Worm (Caenorhabditis elegans) whole organism, L3 larva: ENCODE measurements around the gene zmp-1.

Experiments used
- R02D3.7 ChIP-seq: fragments of 150-350 bp; optimal IDR thresholded peaks from 2 replicates; lab custom pipeline; 2014; ENCODE audit warnings: missing biosample characterization, missing genetic modification characterization
- ZK546.5 ChIP-seq: sonication (generic microtip); optimal IDR thresholded peaks from 2 replicates; lab custom pipeline; 2017; ENCODE audit warnings: missing biosample characterization, missing genetic modification characterization
- aly-2 ChIP-seq: fragments of 150-350 bp; optimal IDR thresholded peaks from 2 replicates; lab custom pipeline; 2014; ENCODE audit warnings: missing biosample characterization, missing genetic modification characterization
- ama-1 ChIP-seq: fragments of 150-350 bp; optimal IDR thresholded peaks from 2 replicates; lab custom pipeline; 2018
- ceh-9 ChIP-seq: sonication (generic microtip); optimal IDR thresholded peaks from 2 replicates; lab custom pipeline; 2018; ENCODE audit warnings: missing biosample characterization, missing genetic modification characterization
- daf-12 ChIP-seq: fragments of 150-350 bp; optimal IDR thresholded peaks from 2 replicates; lab custom pipeline; 2014; ENCODE audit warnings: missing biosample characterization, missing genetic modification reagents, missing genetic modification characterization
- egl-27 ChIP-seq: sonication (generic microtip); optimal IDR thresholded peaks from 4 replicates; lab custom pipeline; 2017; ENCODE audit warnings: missing biosample characterization, missing genetic modification reagents, missing genetic modification characterization
- egl-5 ChIP-seq: fragments of 150-350 bp; optimal IDR thresholded peaks from 2 replicates; lab custom pipeline; 2017; ENCODE audit warnings: missing biosample characterization, missing genetic modification reagents, missing genetic modification characterization, inconsistent platforms
- elt-1 ChIP-seq: fragments of 150-350 bp; optimal IDR thresholded peaks from 2 replicates; lab custom pipeline; 2014; ENCODE audit warnings: missing biosample characterization, missing genetic modification characterization
- eor-1 ChIP-seq, 2 experiments: fragments of 150-350 bp; optimal IDR thresholded peaks; 2 replicates each; lab custom pipeline; 2014 to 2018; ENCODE audit warnings: missing biosample characterization in 2 of 2, missing genetic modification characterization in 2 of 2
- fkh-10 ChIP-seq: sonication (generic microtip); optimal IDR thresholded peaks from 2 replicates; lab custom pipeline; 2017; ENCODE audit warnings: missing biosample characterization, missing genetic modification reagents, missing genetic modification characterization
- fos-1 ChIP-seq: fragments of 150-350 bp; optimal IDR thresholded peaks from 2 replicates; lab custom pipeline; 2014; ENCODE audit warnings: missing biosample characterization, missing genetic modification characterization
- hmg-11 ChIP-seq: sonication (generic microtip); optimal IDR thresholded peaks from 2 replicates; lab custom pipeline; 2016; ENCODE audit warnings: missing genetic modification characterization, missing compliant biosample characterization
- jun-1 ChIP-seq: fragments of 150-350 bp; optimal IDR thresholded peaks from 2 replicates; lab custom pipeline; 2014; ENCODE audit warnings: missing biosample characterization, missing genetic modification reagents, missing genetic modification characterization
- lin-15B ChIP-seq: fragments of 150-350 bp; optimal IDR thresholded peaks from 2 replicates; lab custom pipeline; 2014; ENCODE audit warnings: missing biosample characterization, missing genetic modification characterization
- lin-39 ChIP-seq: fragments of 150-350 bp; optimal IDR thresholded peaks from 2 replicates; lab custom pipeline; 2018; ENCODE audit warnings: missing biosample characterization, missing genetic modification reagents, missing genetic modification characterization
- mml-1 ChIP-seq: fragments of 150-350 bp; sonication (generic microtip); optimal IDR thresholded peaks from 3 replicates; lab custom pipeline; 2014; ENCODE audit warnings: missing biosample characterization, missing genetic modification characterization
- nfya-1 ChIP-seq: sonication (generic microtip); optimal IDR thresholded peaks from 2 replicates; lab custom pipeline; 2017; ENCODE audit warnings: missing genetic modification characterization, mild to moderate bottlenecking, missing compliant biosample characterization, antibody characterized with exemption, moderate library complexity; ENCODE audit not compliant: insufficient read depth
- nhr-12 ChIP-seq: fragments of 150-350 bp; optimal IDR thresholded peaks from 2 replicates; lab custom pipeline; 2014; ENCODE audit warnings: missing biosample characterization, missing genetic modification characterization
- nhr-23 ChIP-seq: fragments of 150-350 bp; optimal IDR thresholded peaks from 2 replicates; lab custom pipeline; 2014; ENCODE audit warnings: missing biosample characterization, missing genetic modification reagents, missing genetic modification characterization
- nhr-237 ChIP-seq: fragments of 150-350 bp; optimal IDR thresholded peaks from 2 replicates; lab custom pipeline; 2014; ENCODE audit warnings: missing biosample characterization, missing genetic modification characterization
- nhr-25 ChIP-seq: sonication (generic microtip); optimal IDR thresholded peaks from 2 replicates; lab custom pipeline; 2017; ENCODE audit warnings: missing biosample characterization, missing genetic modification characterization
- nhr-28 ChIP-seq: fragments of 150-350 bp; optimal IDR thresholded peaks from 2 replicates; lab custom pipeline; 2014; ENCODE audit warnings: missing biosample characterization, missing genetic modification characterization
- nhr-43 ChIP-seq: sonication (generic microtip); optimal IDR thresholded peaks from 2 replicates; lab custom pipeline; 2016; ENCODE audit warnings: mild to moderate bottlenecking, missing genetic modification characterization, missing compliant biosample characterization; ENCODE audit not compliant: poor library complexity, severe bottlenecking
- nhr-67 ChIP-seq: fragments of 150-350 bp; optimal IDR thresholded peaks from 2 replicates; lab custom pipeline; 2014; ENCODE audit warnings: missing biosample characterization, missing genetic modification characterization
- nhr-77 ChIP-seq: fragments of 150-350 bp; optimal IDR thresholded peaks from 2 replicates; lab custom pipeline; 2014; ENCODE audit warnings: missing biosample characterization, missing genetic modification characterization
- pha-4 ChIP-seq: fragments of 150-350 bp; optimal IDR thresholded peaks from 2 replicates; lab custom pipeline; 2014; ENCODE audit warnings: missing biosample characterization, missing genetic modification reagents, missing genetic modification characterization
- pqm-1 ChIP-seq: fragments of 150-350 bp; optimal IDR thresholded peaks from 2 replicates; lab custom pipeline; 2017; ENCODE audit warnings: missing biosample characterization, missing genetic modification characterization, inconsistent platforms
- sea-2 ChIP-seq: fragments of 150-350 bp; sonication (generic microtip); optimal IDR thresholded peaks from 4 replicates; lab custom pipeline; 2014; ENCODE audit warnings: missing biosample characterization, missing genetic modification reagents, missing genetic modification characterization
- snpc-4 ChIP-seq: fragments of 150-350 bp; optimal IDR thresholded peaks from 2 replicates; lab custom pipeline; 2014; ENCODE audit warnings: missing biosample characterization, missing genetic modification characterization
- tbx-2 ChIP-seq: sonication (generic microtip); optimal IDR thresholded peaks from 2 replicates; lab custom pipeline; 2016; ENCODE audit warnings: mild to moderate bottlenecking, missing genetic modification characterization, missing compliant biosample characterization
- unc-39 ChIP-seq: sonication (generic microtip); optimal IDR thresholded peaks from 4 replicates; lab custom pipeline; 2017; ENCODE audit warnings: missing biosample characterization, missing genetic modification characterization
- unc-62 ChIP-seq: fragments of 150-350 bp; sonication (generic microtip); optimal IDR thresholded peaks from 4 replicates; lab custom pipeline; 2014; ENCODE audit warnings: missing biosample characterization, missing genetic modification reagents, missing genetic modification characterization
- ztf-11 ChIP-seq: fragments of 150-350 bp; optimal IDR thresholded peaks from 2 replicates; lab custom pipeline; 2014; ENCODE audit warnings: missing biosample characterization, missing genetic modification characterization
- ztf-4 ChIP-seq: fragments of 150-350 bp; optimal IDR thresholded peaks from 2 replicates; lab custom pipeline; 2014; ENCODE audit warnings: missing biosample characterization, missing genetic modification characterization

The zmp-1 gene

ce11 chrIII:5961560-5961959, 28.8 kb upstream of the zmp-1 start:
- TF ChIP-seq nhr-67 (tag; lab: Kevin White, UChicago), result no peak
- no peak for TF ChIP-seq unc-39
- no peak for TF ChIP-seq sea-2 (GFP tag; lab: Kevin White, UChicago)
- no peak for TF ChIP-seq jun-1 (tag; lab: Kevin White, UChicago)
- no peak for TF ChIP-seq aly-2 (tag; lab: Kevin White, UChicago)
- no peak for TF ChIP-seq lin-39 (tag; lab: Kevin White, UChicago)
- no peak for TF ChIP-seq tbx-2 (tag; lab: Kevin White, UChicago)
- no peak for TF ChIP-seq nhr-237 (tag; lab: Kevin White, UChicago)
- no peak for TF ChIP-seq daf-12 (tag; lab: Kevin White, UChicago)
- TF ChIP-seq eor-1 (tag; optimal IDR thresholded peaks at IDR 0.05; lab: Kevin White, UChicago), result no peak
- no peak for TF ChIP-seq hmg-11
- TF ChIP-seq lin-15B, result no peak
- TF ChIP-seq ztf-4, result no peak
- TF ChIP-seq fos-1 (tag; lab: Kevin White, UChicago), result no peak
- no peak for TF ChIP-seq ceh-9 (tag; lab: Kevin White, UChicago)
- TF ChIP-seq nhr-28 (tag; lab: Kevin White, UChicago), result no peak
- TF ChIP-seq ztf-11, result no peak
- no peak for TF ChIP-seq nhr-25
- no peak for TF ChIP-seq nhr-23 (tag; lab: Kevin White, UChicago)
- TF ChIP-seq nhr-12 (tag; lab: Kevin White, UChicago), result no peak

- TF ChIP-seq nhr-28 (tag; lab: Kevin White, UChicago) (no peak), pha-4 (tag; lab: Kevin White, UChicago) (peak; percentile 39)
These were observed 26.3 kb upstream of the zmp-1 start for ce11 chrIII:5959049-5959448.

- TF ChIP-seq nhr-237 (tag; lab: Kevin White, UChicago) (no peak), nfya-1 (peak; percentile 84), unc-39 (no peak), snpc-4 (tag; lab: Kevin White, UChicago) (peak; percentile 36), unc-62 (no peak), hmg-11 (peak; percentile 1), lin-15B (no peak), ZK546.5 (no peak), mml-1 (tag; lab: Kevin White, UChicago) (no peak), aly-2 (tag; lab: Kevin White, UChicago) (no peak)
- TF ChIP-seq, all 47 proteins: peak for 3
These were observed 25.6 kb upstream of the zmp-1 start, which contains the start of the genes nono-1 and nop-1 for ce11 chrIII:5958172-5958886. nono-1 (minus strand) TSS chrIII:5958246. nop-1 (plus strand) TSS chrIII:5958722.

- TF ChIP-seq aly-2 (tag; lab: Kevin White, UChicago) (no peak), lin-39 (tag; lab: Kevin White, UChicago) (no peak), ama-1 (lab: Kevin White, UChicago) (no peak), fkh-10 (no peak), tbx-2 (tag; lab: Kevin White, UChicago) (no peak), R02D3.7 (tag; lab: Kevin White, UChicago) (no peak), nhr-12 (tag; lab: Kevin White, UChicago) (no peak), nfya-1 (no peak), daf-12 (tag; lab: Kevin White, UChicago) (no peak), egl-5 (tag; lab: Kevin White, UChicago) (no peak), elt-1 (tag; lab: Kevin White, UChicago) (no peak), ztf-4 (no peak), nhr-43 (tag; lab: Kevin White, UChicago) (no peak)
These were observed 21.1 kb upstream of the zmp-1 start for ce11 chrIII:5953913-5954290.

- TF ChIP-seq aly-2 (tag; lab: Kevin White, UChicago) (peak; percentile 73), egl-5 (tag; lab: Kevin White, UChicago) (no peak), tbx-2 (tag; lab: Kevin White, UChicago) (no peak), lin-15B (no peak), egl-27 (tag; lab: Kevin White, UChicago) (no peak), hmg-11 (no peak), ztf-11 (no peak), nhr-23 (tag; lab: Kevin White, UChicago) (peak; percentile 42), ama-1 (lab: Kevin White, UChicago) (peak; percentile 35), nhr-28 (tag; lab: Kevin White, UChicago) (no peak), pha-4 (tag; lab: Kevin White, UChicago) (peak; percentile 12), fkh-10 (no peak), nhr-43 (tag; lab: Kevin White, UChicago) (peak; percentile 55), ztf-4 (peak; percentile 6), nhr-77 (peak; percentile 40), pqm-1 (peak; percentile 15), nhr-25 (peak; percentile 67)
These were observed 20.5 kb upstream of the zmp-1 start for ce11 chrIII:5953041-5953912.
